Worm (Caenorhabditis elegans): ENCODE data around the gene cct-4.

Gene cct-4

DNA sequence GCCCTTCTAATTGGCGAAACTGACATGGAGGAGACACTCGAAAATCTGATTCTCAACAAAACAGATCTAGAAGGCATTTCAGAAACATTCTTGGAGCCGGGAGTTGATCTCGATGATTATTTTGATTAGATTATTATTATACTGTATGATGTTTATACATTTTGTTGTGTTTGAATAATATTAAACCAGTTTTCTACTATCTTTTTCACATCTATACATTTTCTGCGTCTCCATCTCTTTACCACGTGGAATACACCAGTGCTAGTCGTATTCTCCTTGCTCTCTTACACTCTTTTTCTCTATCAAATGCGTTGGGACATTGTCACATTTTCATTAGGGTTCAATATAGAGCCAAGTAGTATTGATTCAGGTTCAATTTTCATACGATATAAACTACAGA is 46.0 kb downstream of the cct-4 start, which contains the start of gene C26D10.4:
TSS of gene C26D10.4 (plus strand) at position 301 of the 400 bp plus-strand sequence.
- no peak for TF ChIP-seq nhr-76 (tag; optimal IDR thresholded peaks at IDR 0.05)
- no peak for TF ChIP-seq zip-8 (tag; optimal IDR thresholded peaks at IDR 0.05)
- no peak for TF ChIP-seq ceh-39 (tag; optimal IDR thresholded peaks at IDR 0.05)
- no peak for TF ChIP-seq lsy-2 (tag; optimal IDR thresholded peaks at IDR 0.05)
- TF ChIP-seq ztf-11 (tag; optimal IDR thresholded peaks at IDR 0.05): no peak
- TF ChIP-seq flh-1 (GFP tag; optimal IDR thresholded peaks at IDR 0.05): no peak
- TF ChIP-seq pha-4 (tag; optimal IDR thresholded peaks at IDR 0.05): no peak
- TF ChIP-seq elt-1 (tag; optimal IDR thresholded peaks at IDR 0.05; ENCODE audit: borderline replicate concordance, insufficient read depth): no peak
- no peak for TF ChIP-seq cnd-1 (tag; optimal IDR thresholded peaks at IDR 0.05)
- TF ChIP-seq lin-13 (tag; optimal IDR thresholded peaks at IDR 0.05): no peak
- TF ChIP-seq M03D4.4 (tag; optimal IDR thresholded peaks at IDR 0.05): no peak
- TF ChIP-seq nhr-237 (tag; optimal IDR thresholded peaks at IDR 0.05): no peak
- TF ChIP-seq drap-1 (GFP tag; optimal IDR thresholded peaks at IDR 0.05): no peak
- TF ChIP-seq hlh-1 (tag; optimal IDR thresholded peaks at IDR 0.05): no peak
- no peak for TF ChIP-seq lin-32 (GFP tag; optimal IDR thresholded peaks at IDR 0.05)

DNA sequence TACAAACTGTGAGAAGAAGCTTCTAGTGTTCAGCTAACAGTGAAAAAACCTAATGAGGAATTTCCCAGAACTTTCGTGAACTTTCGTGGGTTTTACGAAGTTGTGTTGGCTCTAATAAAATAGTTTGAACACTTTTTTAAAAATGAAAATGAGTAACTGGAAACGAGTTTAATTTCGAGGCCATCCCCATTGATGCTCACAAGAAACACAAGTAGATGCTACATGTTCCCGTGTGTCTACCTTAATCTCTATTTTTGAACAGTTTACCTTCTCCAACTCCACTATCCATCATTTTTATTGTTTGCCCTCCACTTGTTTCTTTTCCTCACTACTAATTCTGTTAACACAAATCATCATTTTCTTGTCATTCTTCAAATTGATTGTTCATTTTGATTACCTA is 50.2 kb downstream of the cct-4 start, which contains the start of gene C26D10.7:
TSS of gene C26D10.7 (plus strand) at position 301 of the 400 bp plus-strand sequence.
- TF ChIP-seq blmp-1 (tag; optimal IDR thresholded peaks at IDR 0.05) (no peak), flh-1 (GFP tag; optimal IDR thresholded peaks at IDR 0.05) (no peak), mep-1 (tag; optimal IDR thresholded peaks at IDR 0.05) (no peak), nhr-2 (tag; optimal IDR thresholded peaks at IDR 0.05) (no peak), tbx-8 (GFP tag; optimal IDR thresholded peaks at IDR 0.05) (no peak), sptf-1 (tag; optimal IDR thresholded peaks at IDR 0.05) (no peak), elt-3 (tag; optimal IDR thresholded peaks at IDR 0.05) (no peak), nhr-12 (tag; optimal IDR thresholded peaks at IDR 0.05) (no peak)

Measured in whole organism, mixed stage, embryonic.